Worm (Caenorhabditis elegans): Measurements from ENCODE around the gene Y46C8AL.11.
"Not testable (repeated sequence)": the region's sequence is repeated elsewhere in the genome, so short reads cannot be mapped to it uniquely, and the experiment has no call there.

Y46C8AL.11 gene

ce11 chrIV:3918160-3918559 is 24.9 kb upstream of the Y46C8AL.11 start, which contains the start of gene F56D6.23:
Gene F56D6.23, plus strand, starts transcription at chrIV:3918460.
- TF ChIP-seq tbx-37 (GFP tag; conservative IDR thresholded peaks at IDR 0.05), result no peak
- TF ChIP-seq tbx-11 (GFP tag; IDR thresholded peaks at IDR 0.05), result no peak
- TF ChIP-seq ama-1 (optimal IDR thresholded peaks at IDR 0.05), result no peak
- no peak for TF ChIP-seq ceh-36 (tag; optimal IDR thresholded peaks at IDR 0.05)
- no peak for TF ChIP-seq hmg-4 (GFP tag; optimal IDR thresholded peaks at IDR 0.05)
- no peak for TF ChIP-seq hnd-1 (tag; optimal IDR thresholded peaks at IDR 0.05)
- TF ChIP-seq scrt-1 (GFP tag; IDR thresholded peaks at IDR 0.05), result no peak
- no peak for TF ChIP-seq sea-1 (GFP tag; conservative IDR thresholded peaks at IDR 0.05)
- no peak for TF ChIP-seq hmbx-1 (tag; optimal IDR thresholded peaks at IDR 0.05)
- TF ChIP-seq F13C5.2 (tag; optimal IDR thresholded peaks at IDR 0.05), result no peak
- no peak for TF ChIP-seq tra-4 (tag; optimal IDR thresholded peaks at IDR 0.05)
- no peak for TF ChIP-seq aly-1 (tag; optimal IDR thresholded peaks at IDR 0.05)
- TF ChIP-seq flt-1 (GFP tag; IDR thresholded peaks at IDR 0.05), result no peak
- TF ChIP-seq B0310.2 (tag; optimal IDR thresholded peaks at IDR 0.05), result no peak
- TF ChIP-seq pes-1 (GFP tag; IDR thresholded peaks at IDR 0.05), result no peak
- TF ChIP-seq ceh-13 (GFP tag; optimal IDR thresholded peaks at IDR 0.05), result no peak
- TF ChIP-seq ets-7 (tag; optimal IDR thresholded peaks at IDR 0.05), result no peak

DNA sequence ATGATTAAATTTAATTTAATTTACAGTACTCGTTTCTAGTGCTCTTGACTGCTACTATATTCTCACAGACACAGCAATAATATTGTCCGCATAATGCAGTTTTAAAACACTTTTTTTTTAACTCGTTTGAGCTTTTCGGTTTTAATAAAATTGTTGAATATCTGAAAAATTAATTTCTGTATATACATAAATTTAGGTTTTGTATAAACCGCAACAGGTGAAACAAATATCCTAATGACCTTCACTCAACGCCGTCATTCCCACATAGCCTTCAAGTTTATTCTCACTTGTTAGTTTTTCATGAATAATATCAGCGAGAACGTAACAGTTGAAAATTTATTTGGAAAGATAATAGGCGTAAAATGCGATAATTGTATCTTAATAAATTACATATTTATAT is 23.6 kb upstream of the Y46C8AL.11 start, which contains the start of gene srz-19:
Gene srz-19 (plus strand): TSS at position 301 of the 400 bp plus-strand sequence.
- TF ChIP-seq ets-7 (tag; optimal IDR thresholded peaks at IDR 0.05), result no peak

ce11 chrIV:3921898-3922297 is 21.2 kb upstream of the Y46C8AL.11 start, which contains the start of gene clec-67:
Gene clec-67, plus strand, starts transcription at chrIV:3922165.
- no peak for TF ChIP-seq ama-1 (optimal IDR thresholded peaks at IDR 0.05)
- no peak for TF ChIP-seq scrt-1 (GFP tag; IDR thresholded peaks at IDR 0.05)
- no peak for TF ChIP-seq tra-4 (tag; optimal IDR thresholded peaks at IDR 0.05)
- no peak for TF ChIP-seq pes-1 (GFP tag; IDR thresholded peaks at IDR 0.05)
- TF ChIP-seq aly-1 (tag; optimal IDR thresholded peaks at IDR 0.05), result no peak
- TF ChIP-seq tbx-37 (GFP tag; conservative IDR thresholded peaks at IDR 0.05), result no peak
- no peak for TF ChIP-seq hnd-1 (tag; optimal IDR thresholded peaks at IDR 0.05)
- no peak for TF ChIP-seq sea-1 (GFP tag; conservative IDR thresholded peaks at IDR 0.05)
- no peak for TF ChIP-seq F13C5.2 (tag; optimal IDR thresholded peaks at IDR 0.05)
- TF ChIP-seq B0310.2 (tag; optimal IDR thresholded peaks at IDR 0.05), result no peak
- no peak for TF ChIP-seq ets-7 (tag; optimal IDR thresholded peaks at IDR 0.05)
- no peak for TF ChIP-seq tbx-11 (GFP tag; IDR thresholded peaks at IDR 0.05)

DNA sequence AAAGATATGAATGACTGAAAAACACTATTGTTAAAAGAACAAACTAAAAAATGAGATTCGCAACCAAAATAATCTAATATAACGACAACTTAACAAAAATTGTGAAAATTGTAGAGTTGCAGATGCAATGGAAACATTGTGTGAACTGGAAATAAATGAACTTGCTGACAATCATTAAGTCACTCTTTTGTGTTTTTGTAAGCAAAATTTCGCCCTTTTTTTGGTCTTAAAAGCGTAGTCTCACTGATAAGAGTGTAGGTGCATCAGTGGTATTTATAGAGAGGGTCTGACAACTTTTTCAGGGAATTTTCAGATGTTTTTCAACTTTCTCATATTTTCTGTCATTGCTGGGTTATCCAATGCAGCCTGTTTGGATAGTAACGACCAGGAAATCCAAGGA is 17.0 kb upstream of the Y46C8AL.11 start, which contains the start of gene clec-68:
Gene clec-68 (plus strand): TSS at position 301 of the 400 bp plus-strand sequence.
- TF ChIP-seq ets-7 (tag; optimal IDR thresholded peaks at IDR 0.05) (no peak), pes-1 (GFP tag; IDR thresholded peaks at IDR 0.05) (no peak), hmbx-1 (tag; optimal IDR thresholded peaks at IDR 0.05) (no peak), flt-1 (GFP tag; IDR thresholded peaks at IDR 0.05) (no peak), F13C5.2 (tag; optimal IDR thresholded peaks at IDR 0.05) (no peak), aly-1 (tag; optimal IDR thresholded peaks at IDR 0.05) (no peak), scrt-1 (GFP tag; IDR thresholded peaks at IDR 0.05) (no peak), tbx-37 (GFP tag; conservative IDR thresholded peaks at IDR 0.05) (no peak), ceh-13 (GFP tag; optimal IDR thresholded peaks at IDR 0.05) (no peak), tbx-11 (GFP tag; IDR thresholded peaks at IDR 0.05) (no peak), sea-1 (GFP tag; conservative IDR thresholded peaks at IDR 0.05) (no peak)

- not testable (repeated sequence) for TF ChIP-seq tbx-37 (GFP tag; conservative IDR thresholded peaks at IDR 0.05); tra-4 (tag; optimal IDR thresholded peaks at IDR 0.05); flt-1 (GFP tag; IDR thresholded peaks at IDR 0.05)
These were observed 10.7 kb upstream of the Y46C8AL.11 start, which contains the start of gene clec-70 for ce11 chrIV:3932408-3932807. Gene clec-70, plus strand, starts transcription at chrIV:3932708.

DNA sequence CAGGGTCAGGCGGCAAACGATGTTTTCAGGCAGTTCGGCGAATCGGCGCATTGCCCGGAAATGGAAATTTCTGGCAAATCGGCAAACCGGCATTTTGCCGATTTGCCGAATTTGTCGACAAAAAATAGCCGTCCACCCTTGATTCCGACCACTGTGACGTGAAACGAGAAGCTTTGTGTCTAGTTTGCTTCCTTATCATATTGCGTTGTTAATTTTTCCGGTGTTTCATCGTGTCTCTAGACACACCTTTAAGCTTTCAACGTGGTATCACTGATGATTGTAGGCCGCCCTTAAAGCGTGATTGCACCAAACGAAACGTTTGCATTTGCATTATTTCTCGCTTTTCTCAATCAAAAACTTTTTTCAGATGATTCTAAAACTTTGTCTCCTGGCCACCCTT is 6.0 kb upstream of the Y46C8AL.11 start, which contains the start of gene clec-71:
Gene clec-71 (plus strand): TSS at position 362 of the 400 bp plus-strand sequence.
- no peak for TF ChIP-seq tra-4 (tag; optimal IDR thresholded peaks at IDR 0.05)
- no peak for TF ChIP-seq tbx-37 (GFP tag; conservative IDR thresholded peaks at IDR 0.05)
- TF ChIP-seq flt-1 (GFP tag; IDR thresholded peaks at IDR 0.05), result no peak
- TF ChIP-seq scrt-1 (GFP tag; IDR thresholded peaks at IDR 0.05), result no peak
- TF ChIP-seq hmbx-1 (tag; optimal IDR thresholded peaks at IDR 0.05), result no peak
- no peak for TF ChIP-seq hnd-1 (tag; optimal IDR thresholded peaks at IDR 0.05)
- no peak for TF ChIP-seq aly-1 (tag; optimal IDR thresholded peaks at IDR 0.05)
- TF ChIP-seq ets-7 (tag; optimal IDR thresholded peaks at IDR 0.05), result no peak
- no peak for TF ChIP-seq ama-1 (optimal IDR thresholded peaks at IDR 0.05)
- no peak for TF ChIP-seq B0310.2 (tag; optimal IDR thresholded peaks at IDR 0.05)
- no peak for TF ChIP-seq hmg-4 (GFP tag; optimal IDR thresholded peaks at IDR 0.05)
- TF ChIP-seq sea-1 (GFP tag; conservative IDR thresholded peaks at IDR 0.05), result no peak
- TF ChIP-seq ceh-13 (GFP tag; optimal IDR thresholded peaks at IDR 0.05), result no peak

- no peak for TF ChIP-seq ama-1 (optimal IDR thresholded peaks at IDR 0.05)
- TF ChIP-seq scrt-1 (GFP tag; IDR thresholded peaks at IDR 0.05), result no peak
- TF ChIP-seq ceh-36 (tag; optimal IDR thresholded peaks at IDR 0.05), result no peak
- no peak for TF ChIP-seq F13C5.2 (tag; optimal IDR thresholded peaks at IDR 0.05)
- TF ChIP-seq ceh-13 (GFP tag; optimal IDR thresholded peaks at IDR 0.05), result no peak
- TF ChIP-seq aly-1 (tag; optimal IDR thresholded peaks at IDR 0.05), result no peak
- no peak for TF ChIP-seq ets-7 (tag; optimal IDR thresholded peaks at IDR 0.05)
- TF ChIP-seq tbx-11 (GFP tag; IDR thresholded peaks at IDR 0.05), result no peak
- no peak for TF ChIP-seq flt-1 (GFP tag; IDR thresholded peaks at IDR 0.05)
- TF ChIP-seq hnd-1 (tag; optimal IDR thresholded peaks at IDR 0.05), result no peak
- TF ChIP-seq sea-1 (GFP tag; conservative IDR thresholded peaks at IDR 0.05), result no peak
- TF ChIP-seq hmg-4 (GFP tag; optimal IDR thresholded peaks at IDR 0.05), result no peak
- no peak for TF ChIP-seq tra-4 (tag; optimal IDR thresholded peaks at IDR 0.05)
- no peak for TF ChIP-seq B0310.2 (tag; optimal IDR thresholded peaks at IDR 0.05)
- TF ChIP-seq pes-1 (GFP tag; IDR thresholded peaks at IDR 0.05), result no peak
These were observed 1.3 kb upstream of the Y46C8AL.11 start, which contains the start of gene clec-174 for ce11 chrIV:3941658-3942328. Gene clec-174, minus strand, starts transcription at chrIV:3941708.
